Worm (Caenorhabditis elegans) whole organism, L4 larva: Measurements from ENCODE around the gene Y70C5A.3.
"Not testable (repeated sequence)": the region's sequence is repeated elsewhere in the genome, so short reads cannot be mapped to it uniquely, and the experiment has no call there.

Experiments used
- F26F4.8 ChIP-seq: fragments of 200-800 bp; sonication (Bioruptor generic); conservative IDR thresholded peaks from 2 replicates; pipeline ENCODE4 v1.3.6; 2022; ENCODE audit warnings: missing genetic modification characterization, missing compliant biosample characterization
- F49E8.2 ChIP-seq: sonication (generic microtip); optimal IDR thresholded peaks from 2 replicates; lab custom pipeline; 2016; ENCODE audit warnings: missing compliant biosample characterization, mild to moderate bottlenecking, missing genetic modification characterization, borderline replicate concordance
- R02D3.7 ChIP-seq: fragments of 150-350 bp; sonication (generic microtip); optimal IDR thresholded peaks from 3 replicates; lab custom pipeline; 2014; ENCODE audit warnings: missing biosample characterization, missing genetic modification characterization
- Y48G9A.11 ChIP-seq: fragments of 200-800 bp; sonication (Bioruptor generic); IDR thresholded peaks from 2 replicates; pipeline ENCODE4 v1.3.6; 2022; ENCODE audit warnings: missing genetic modification reagents, missing genetic modification characterization, missing compliant biosample characterization
- Y75B8A.6 ChIP-seq: fragments of 200-800 bp; sonication (Bioruptor generic); IDR thresholded peaks from 2 replicates; pipeline ENCODE4 v1.3.6; 2022; ENCODE audit warnings: missing genetic modification reagents, missing genetic modification characterization, missing compliant biosample characterization
- ZK337.2 ChIP-seq: fragments of 200-800 bp; sonication (Bioruptor generic); IDR thresholded peaks from 2 replicates; pipeline ENCODE4 v1.3.6; 2022; ENCODE audit warnings: missing genetic modification reagents, missing genetic modification characterization, missing compliant biosample characterization
- arid-1 ChIP-seq: fragments of 200-800 bp; sonication (Bioruptor generic); conservative IDR thresholded peaks from 2 replicates; pipeline ENCODE4 v1.3.6; 2022; ENCODE audit warnings: missing genetic modification reagents, missing genetic modification characterization, missing compliant biosample characterization
- ceh-82 ChIP-seq: sonication (generic microtip); optimal IDR thresholded peaks from 2 replicates; lab custom pipeline; 2017; ENCODE audit warnings: missing biosample characterization, missing genetic modification characterization
- daf-16 ChIP-seq, 3 experiments: sonication (generic microtip); optimal IDR thresholded peaks; 2 replicates each; lab custom pipeline; 2016 to 2017; ENCODE audit warnings: missing genetic modification characterization in 3 of 3, missing genetic modification reagents in 3 of 3, mild to moderate bottlenecking in 2 of 3, missing compliant biosample characterization in 2 of 3, missing biosample characterization in 1 of 3, moderate library complexity in 1 of 3
- daf-19 ChIP-seq: fragments of 200-800 bp; sonication (Bioruptor generic); conservative IDR thresholded peaks from 2 replicates; pipeline ENCODE4 v1.3.6; 2022; ENCODE audit warnings: missing genetic modification characterization, missing compliant biosample characterization
- dpl-1 ChIP-seq: fragments of 150-350 bp; optimal IDR thresholded peaks from 2 replicates; lab custom pipeline; 2014; ENCODE audit warnings: missing biosample characterization, missing genetic modification reagents, missing genetic modification characterization
- dve-1 ChIP-seq: sonication (generic microtip); optimal IDR thresholded peaks from 2 replicates; lab custom pipeline; 2017; ENCODE audit warnings: antibody characterized with exemption, mild to moderate bottlenecking, missing genetic modification characterization, missing compliant biosample characterization; ENCODE audit not compliant: insufficient read depth
- gei-8 ChIP-seq: fragments of 200-800 bp; sonication (Bioruptor generic); optimal IDR thresholded peaks from 2 replicates; lab custom pipeline; 2018; ENCODE audit warnings: mild to moderate bottlenecking, missing genetic modification characterization, missing compliant biosample characterization
- hlh-11 ChIP-seq: fragments of 200-800 bp; sonication (Bioruptor generic); optimal IDR thresholded peaks from 2 replicates; lab custom pipeline; 2018; ENCODE audit warnings: mild to moderate bottlenecking, missing genetic modification characterization, missing compliant biosample characterization
- hmg-1.1 ChIP-seq: fragments of 200-800 bp; sonication (Bioruptor generic); IDR thresholded peaks from 2 replicates; pipeline ENCODE4 v1.3.6; 2022; ENCODE audit warnings: missing genetic modification reagents, missing genetic modification characterization, missing compliant biosample characterization
- lin-1 ChIP-seq: fragments of 200-800 bp; sonication (Bioruptor generic); IDR thresholded peaks from 2 replicates; pipeline ENCODE4 v1.3.6; 2022; ENCODE audit warnings: missing genetic modification reagents, missing genetic modification characterization, missing compliant biosample characterization
- lin-15B ChIP-seq: fragments of 150-350 bp; sonication (generic microtip); optimal IDR thresholded peaks from 3 replicates; lab custom pipeline; 2014; ENCODE audit warnings: missing biosample characterization, missing genetic modification characterization
- mdl-1 ChIP-seq, 2 experiments: fragments of 150-350 bp in 1 of 2; sonication (generic microtip) in 1 of 2; optimal IDR thresholded peaks; 2 replicates each; lab custom pipeline; 2014 to 2017; ENCODE audit warnings: missing biosample characterization in 2 of 2, missing genetic modification characterization in 2 of 2
- mes-2 ChIP-seq: sonication (generic microtip); optimal IDR thresholded peaks from 2 replicates; lab custom pipeline; 2016; ENCODE audit warnings: missing genotype, mild to moderate bottlenecking, missing genetic modification characterization, missing compliant biosample characterization; ENCODE audit not compliant: poor library complexity, severe bottlenecking
- nhr-111 ChIP-seq: fragments of 200-800 bp; sonication (Bioruptor generic); optimal IDR thresholded peaks from 2 replicates; lab custom pipeline; 2018; ENCODE audit warnings: mild to moderate bottlenecking, missing genetic modification characterization, missing compliant biosample characterization
- nhr-25 ChIP-seq: sonication (generic microtip); optimal IDR thresholded peaks from 2 replicates; lab custom pipeline; 2017; ENCODE audit warnings: missing genetic modification characterization, mild to moderate bottlenecking, missing compliant biosample characterization, antibody characterized with exemption, moderate library complexity, borderline replicate concordance; ENCODE audit not compliant: insufficient read depth
- nhr-41 ChIP-seq: fragments of 200-800 bp; sonication (Bioruptor generic); IDR thresholded peaks from 2 replicates; pipeline ENCODE4 v1.3.6; 2022; ENCODE audit warnings: missing genetic modification reagents, missing genetic modification characterization, missing compliant biosample characterization
- nhr-42 ChIP-seq: fragments of 200-800 bp; sonication (Bioruptor generic); IDR thresholded peaks from 2 replicates; pipeline ENCODE4 v1.3.6; 2022; ENCODE audit warnings: missing genetic modification characterization, missing compliant biosample characterization
- pha-4 ChIP-seq, 2 experiments: fragments of 150-350 bp in 1 of 2; fragments of 200-800 bp in 1 of 2; sonication (Bioruptor generic) in 1 of 2; IDR thresholded peaks in 1 of 2; optimal IDR thresholded peaks in 1 of 2; 2 replicates each; pipeline versions ENCODE4 v1.3.6 to Lab custom; 2014 to 2022; ENCODE audit warnings: missing genetic modification characterization in 2 of 2, missing genetic modification reagents in 2 of 2, missing biosample characterization in 1 of 2, missing compliant biosample characterization in 1 of 2
- php-3 ChIP-seq: fragments of 200-800 bp; sonication (Bioruptor generic); IDR thresholded peaks from 2 replicates; pipeline ENCODE4 v1.3.6; 2022; ENCODE audit warnings: missing genetic modification reagents, missing genetic modification characterization, missing compliant biosample characterization
- pqm-1 ChIP-seq: sonication (generic microtip); optimal IDR thresholded peaks from 2 replicates; lab custom pipeline; 2017; ENCODE audit warnings: missing biosample characterization, missing genetic modification characterization
- rbr-2 ChIP-seq: sonication (generic microtip); optimal IDR thresholded peaks from 2 replicates; lab custom pipeline; 2016; ENCODE audit warnings: missing genotype, missing genetic modification characterization, missing compliant biosample characterization
- spr-1 ChIP-seq: sonication (generic microtip); optimal IDR thresholded peaks from 2 replicates; lab custom pipeline; 2016; ENCODE audit warnings: mild to moderate bottlenecking, missing genetic modification characterization, missing compliant biosample characterization
- spr-3 ChIP-seq: fragments of 200-800 bp; sonication (Bioruptor generic); optimal IDR thresholded peaks from 2 replicates; lab custom pipeline; 2018; ENCODE audit warnings: mild to moderate bottlenecking, missing genetic modification characterization, missing compliant biosample characterization
- unc-130 ChIP-seq: sonication (generic microtip); optimal IDR thresholded peaks from 2 replicates; lab custom pipeline; 2016; ENCODE audit warnings: missing genetic modification reagents, missing genetic modification characterization, missing compliant biosample characterization
- unc-62 ChIP-seq, 3 experiments: fragments of 150-350 bp in 1 of 3; sonication (generic microtip); optimal IDR thresholded peaks in 2 of 3; peaks in 1 of 3; 1 replicate in 1 of 3; 2 replicates in 2 of 3; lab custom pipeline; 2014 to 2017; ENCODE audit warnings: missing biosample characterization in 3 of 3, missing genetic modification characterization in 3 of 3, missing genetic modification reagents in 3 of 3, missing genotype in 1 of 3
- zfp-2 ChIP-seq: sonication (generic microtip); optimal IDR thresholded peaks from 2 replicates; lab custom pipeline; 2016; ENCODE audit warnings: mild to moderate bottlenecking, missing genetic modification characterization, missing compliant biosample characterization
- zip-2 ChIP-seq: fragments of 150-350 bp; optimal IDR thresholded peaks from 2 replicates; lab custom pipeline; 2014; ENCODE audit warnings: missing biosample characterization, missing genetic modification characterization
- ztf-11 ChIP-seq: fragments of 150-350 bp; optimal IDR thresholded peaks from 2 replicates; lab custom pipeline; 2014; ENCODE audit warnings: missing biosample characterization, missing genetic modification characterization

Y70C5A.3 gene

ce11 chrV:16620874-16621273 is at the start of gene Y70C5A.3:
TSS of gene Y70C5A.3 (minus strand) at chrV:16620923.
- TF ChIP-seq unc-62 (GFP tag; optimal IDR thresholded peaks at IDR 0.05 in 1 of 2; lab: Kevin White, UChicago): peak in 1 of 2 experiments; percentile 76
- TF ChIP-seq unc-62 (tag; optimal IDR thresholded peaks at IDR 0.05; lab: Kevin White, UChicago): no peak
- TF ChIP-seq ZK337.2: no peak
- no peak for TF ChIP-seq unc-130
- TF ChIP-seq pqm-1 (tag; lab: Kevin White, UChicago): peak; percentile 34
- TF ChIP-seq nhr-41: no peak
- no peak for TF ChIP-seq daf-16 (GFP tag; optimal IDR thresholded peaks at IDR 0.05; lab: Kevin White, UChicago)
- TF ChIP-seq daf-16 (tag; optimal IDR thresholded peaks at IDR 0.05; lab: Kevin White, UChicago): peak; percentile 92
- TF ChIP-seq dve-1 (tag; lab: Kevin White, UChicago): peak; percentile 42

- TF ChIP-seq ZK337.2 (no peak), ztf-11 (tag; lab: Kevin White, UChicago) (no peak)
These were observed 47.8 kb upstream of the Y70C5A.3 start, which contains the start of gene F14F8.9 for ce11 chrV:16668473-16668872. TSS of gene F14F8.9 (minus strand) at chrV:16668573.

ce11 chrV:16666647-16667046 is 45.9 kb upstream of the Y70C5A.3 start, which contains the start of gene F14F8.14:
TSS of gene F14F8.14 (minus strand) at chrV:16666747.
- TF ChIP-seq lin-15B (tag; lab: Kevin White, UChicago): no peak
- no peak for TF ChIP-seq spr-3
- TF ChIP-seq pha-4 (GFP tag; IDR thresholded peaks at IDR 0.05; lab: Robert Waterston, UW): no peak
- no peak for TF ChIP-seq pha-4 (tag; optimal IDR thresholded peaks at IDR 0.05; lab: Kevin White, UChicago)
- TF ChIP-seq mdl-1 (tag; optimal IDR thresholded peaks at IDR 0.05; lab: Kevin White, UChicago): no peak
- no peak for TF ChIP-seq Y75B8A.6
- TF ChIP-seq, all 104 proteins: peak for 0

ce11 chrV:16660816-16661215 is 40.1 kb upstream of the Y70C5A.3 start, which contains the start of gene Y70C5B.2:
TSS of gene Y70C5B.2 (minus strand) at chrV:16660916.
- TF ChIP-seq hlh-11 (tag; lab: Kevin White, UChicago); hmg-1.1 (GFP tag; lab: Robert Waterston, UW); F49E8.2 (tag; lab: Kevin White, UChicago): not testable (repeated sequence)

DNA sequence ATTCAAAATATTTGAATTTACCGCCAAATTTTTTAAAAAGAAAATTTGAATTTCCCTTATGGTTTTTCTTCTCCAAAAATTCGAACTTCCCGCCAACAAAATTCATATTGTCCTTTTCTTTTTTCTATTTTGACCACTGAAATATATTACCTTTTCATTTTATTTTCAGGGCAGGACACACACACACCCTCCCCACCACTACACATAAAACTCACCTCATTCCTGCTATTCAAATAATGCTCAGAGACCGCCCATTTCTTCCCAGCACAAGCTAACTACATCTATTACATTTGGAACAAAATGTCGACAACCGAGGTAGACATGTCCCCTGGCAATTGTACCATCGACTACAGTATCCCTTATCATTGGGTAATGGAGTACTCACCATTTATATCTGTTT is 33.5 kb upstream of the Y70C5A.3 start, which contains the start of gene W06G6.15:
TSS of gene W06G6.15 (plus strand) at position 301 of the 400 bp plus-strand sequence.
- TF ChIP-seq daf-19; dpl-1; R02D3.7 (tag; lab: Kevin White, UChicago): not testable (repeated sequence)
- TF ChIP-seq, all 104 proteins: peak for 0; not testable (repeated sequence) for 104

DNA sequence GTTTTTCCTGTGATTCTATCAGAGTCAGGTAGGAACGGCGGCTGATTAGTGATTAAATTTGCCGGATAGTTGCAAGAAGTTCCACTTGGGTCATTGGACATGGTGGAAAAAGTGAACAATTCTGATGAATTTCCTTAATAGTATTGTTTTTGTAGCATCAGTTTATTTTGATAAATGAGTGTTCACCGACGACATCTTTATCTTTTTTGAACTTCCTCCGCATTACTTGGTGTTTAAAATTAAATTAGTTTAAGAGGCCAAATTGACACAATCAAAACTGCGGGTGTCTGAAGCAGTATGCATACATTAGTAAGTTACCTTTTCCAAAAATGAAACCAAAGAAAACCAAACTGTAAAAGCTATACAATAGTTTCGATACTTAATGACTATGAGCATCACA is 28.5 kb upstream of the Y70C5A.3 start, which contains the start of gene W06G6.11:
TSS of gene W06G6.11 (minus strand) at position 101 of the 400 bp plus-strand sequence.
- not testable (repeated sequence) for TF ChIP-seq php-3 (GFP tag; lab: Robert Waterston, UW); daf-19; ceh-82 (tag; lab: Kevin White, UChicago)

DNA sequence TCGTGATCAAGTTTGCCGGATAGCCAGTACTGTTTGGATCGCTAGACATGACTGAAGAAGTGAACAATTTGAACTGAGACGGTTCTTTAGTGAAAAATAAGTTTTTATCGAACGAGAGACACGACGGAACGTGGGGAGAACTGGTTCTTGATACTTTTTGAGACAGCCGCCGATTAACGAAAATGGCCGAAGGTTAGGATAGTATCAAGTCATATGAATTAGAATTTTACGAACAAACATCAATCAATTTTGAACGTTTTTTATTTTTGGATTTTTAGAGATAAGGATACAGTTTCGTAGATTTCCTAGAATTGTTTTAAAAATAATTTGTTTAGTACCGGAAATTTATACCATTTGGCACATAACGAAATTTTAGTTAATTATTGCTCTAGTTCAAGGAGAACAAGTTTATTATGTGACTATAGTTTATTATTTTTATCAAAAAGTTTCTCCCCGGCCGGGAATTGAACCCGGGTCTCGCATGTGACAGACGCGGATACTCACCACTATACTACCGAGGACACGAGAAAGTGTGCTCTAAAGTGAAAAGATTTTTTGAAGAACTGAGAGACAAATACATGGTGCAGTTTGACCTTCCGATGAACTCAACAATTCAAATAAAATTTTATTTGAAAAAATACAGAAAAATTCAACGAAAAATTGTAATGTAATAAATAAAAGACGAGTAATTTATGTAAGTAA is 27.7 kb upstream of the Y70C5A.3 start, which contains the start of gene W06G6.20:
TSS of gene W06G6.20 (minus strand) at position 51 of the 702 bp plus-strand sequence.
- TF ChIP-seq gei-8 (no peak), zip-2 (no peak), pqm-1 (tag; lab: Kevin White, UChicago) (no peak), nhr-25 (tag; lab: Kevin White, UChicago) (no peak), ZK337.2 (0 out of 2 replicates have a peak, but pooled peaks have one; percentile 40), nhr-111 (GFP tag; lab: Kevin White, UChicago) (no peak), rbr-2 (tag; lab: Kevin White, UChicago) (no peak), mes-2 (tag; lab: Kevin White, UChicago) (no peak), F26F4.8 (GFP tag; lab: Robert Waterston, UW) (no peak), lin-1 (GFP tag; lab: Robert Waterston, UW) (no peak), Y48G9A.11 (GFP tag; lab: Robert Waterston, UW) (0 out of 2 replicates have a peak, but pooled peaks have one; percentile 10), mdl-1 (tag; optimal IDR thresholded peaks at IDR 0.05; lab: Kevin White, UChicago) (no peak), ceh-82 (tag; lab: Kevin White, UChicago) (no peak), spr-1 (tag; lab: Kevin White, UChicago) (no peak), zfp-2 (no peak), nhr-42 (GFP tag; lab: Robert Waterston, UW) (no peak), arid-1 (GFP tag; lab: Robert Waterston, UW) (peak; percentile 49; the same call in 1 of the 2 replicates)
